Fruit fly (Drosophila melanogaster) whole organism, prepupa: ENCODE results near the gene CG44006.

Experiments used
- Blimp-1 ChIP-seq: fragments of 200-800 bp; sonication (Bioruptor generic); optimal IDR thresholded peaks from 3 replicates; lab custom pipeline; 2017; ENCODE audit warnings: missing biosample characterization, missing genetic modification characterization, mild to moderate bottlenecking, moderate library complexity, missing genetic modification reagents
- CG10669 ChIP-seq: fragments of 200-800 bp; sonication (Bioruptor generic); optimal IDR thresholded peaks from 3 replicates; lab custom pipeline; 2018; ENCODE audit warnings: missing biosample characterization, mild to moderate bottlenecking, missing genetic modification characterization, moderate library complexity
- CG11762 ChIP-seq: fragments of 200-800 bp; sonication (Bioruptor generic); optimal IDR thresholded peaks from 3 replicates; lab custom pipeline; 2016; ENCODE audit warnings: missing biosample characterization, missing genetic modification characterization; ENCODE audit not compliant: insufficient read depth
- CG15336 ChIP-seq: fragments of 200-800 bp; sonication (Bioruptor generic); IDR thresholded peaks from 2 replicates; pipeline ENCODE4 v1.3.6; 2022; ENCODE audit warnings: missing biosample characterization, missing genetic modification characterization
- CG1621 ChIP-seq: fragments of 200-800 bp; sonication (Bioruptor generic); optimal IDR thresholded peaks from 3 replicates; lab custom pipeline; 2018; ENCODE audit warnings: missing biosample characterization, mild to moderate bottlenecking, missing genetic modification characterization
- CG16779 ChIP-seq: fragments of 200-800 bp; sonication (Bioruptor generic); optimal IDR thresholded peaks from 3 replicates; lab custom pipeline; 2017; ENCODE audit warnings: missing biosample characterization, mild to moderate bottlenecking, missing genetic modification characterization
- CG3032 ChIP-seq: fragments of 200-800 bp; optimal IDR thresholded peaks from 2 replicates; lab custom pipeline; 2019; ENCODE audit warnings: missing biosample characterization, mild to moderate bottlenecking, missing genetic modification characterization, moderate library complexity
- CG31627 ChIP-seq: fragments of 200-800 bp; sonication (Bioruptor generic); optimal IDR thresholded peaks from 3 replicates; lab custom pipeline; 2016; ENCODE audit warnings: missing biosample characterization, missing genetic modification characterization
- CG32006 ChIP-seq: fragments of 200-800 bp; sonication (Bioruptor generic); optimal IDR thresholded peaks from 3 replicates; lab custom pipeline; 2017; ENCODE audit warnings: missing biosample characterization, mild to moderate bottlenecking, missing genetic modification characterization
- CG34406 ChIP-seq: fragments of 200-800 bp; sonication (Bioruptor generic); optimal IDR thresholded peaks from 3 replicates; lab custom pipeline; 2016; ENCODE audit warnings: missing biosample characterization, missing genetic modification characterization
- CG3919 ChIP-seq: fragments of 200-800 bp; sonication (Bioruptor generic); optimal IDR thresholded peaks from 3 replicates; lab custom pipeline; 2016; ENCODE audit warnings: missing biosample characterization, missing genetic modification characterization
- CG6163 ChIP-seq: fragments of 200-800 bp; sonication (Bioruptor generic); IDR thresholded peaks from 3 replicates; pipeline ENCODE4 v1.3.6; 2022; ENCODE audit warnings: missing biosample characterization, missing genetic modification characterization
- CG6276 ChIP-seq: fragments of 200-800 bp; sonication (Bioruptor generic); optimal IDR thresholded peaks from 2 replicates; lab custom pipeline; 2017; ENCODE audit warnings: missing biosample characterization, mild to moderate bottlenecking, missing genetic modification characterization
- CG6792 ChIP-seq: fragments of 200-800 bp; sonication (Bioruptor generic); optimal IDR thresholded peaks from 3 replicates; lab custom pipeline; 2016; ENCODE audit warnings: missing biosample characterization, missing genetic modification characterization
- CG6808 ChIP-seq: fragments of 200-800 bp; sonication (Bioruptor generic); optimal IDR thresholded peaks from 3 replicates; lab custom pipeline; 2017; ENCODE audit warnings: missing biosample characterization, missing genetic modification characterization, mild to moderate bottlenecking, moderate library complexity, missing genetic modification reagents
- CG7368 ChIP-seq: fragments of 200-800 bp; sonication (Bioruptor generic); optimal IDR thresholded peaks from 3 replicates; lab custom pipeline; 2016; ENCODE audit warnings: missing biosample characterization, missing genetic modification characterization
- CG8119 ChIP-seq: fragments of 200-800 bp; sonication (Bioruptor generic); IDR thresholded peaks from 3 replicates; pipeline ENCODE4 v1.3.6; 2022; ENCODE audit warnings: missing biosample characterization, missing genetic modification characterization
- CG8632 ChIP-seq: fragments of 200-800 bp; sonication (Bioruptor generic); optimal IDR thresholded peaks from 3 replicates; lab custom pipeline; 2016; ENCODE audit warnings: missing biosample characterization, missing genetic modification characterization
- CG9139 ChIP-seq: fragments of 200-800 bp; sonication (Bioruptor generic); optimal IDR thresholded peaks from 3 replicates; lab custom pipeline; 2017; ENCODE audit warnings: missing biosample characterization, mild to moderate bottlenecking, missing genetic modification characterization
- Eip75B ChIP-seq: fragments of 200-800 bp; sonication (Bioruptor generic); optimal IDR thresholded peaks from 3 replicates; lab custom pipeline; 2016; ENCODE audit warnings: missing biosample characterization, missing genetic modification characterization
- Eip78C ChIP-seq: fragments of 200-800 bp; sonication (Bioruptor generic); peaks from one replicate; lab custom pipeline; 2016; ENCODE audit warnings: missing biosample characterization, missing genetic modification characterization
- Ets21C ChIP-seq: fragments of 200-800 bp; sonication (Bioruptor generic); optimal IDR thresholded peaks from 3 replicates; lab custom pipeline; 2016; ENCODE audit warnings: missing biosample characterization, missing genetic modification characterization
- Hr39 ChIP-seq: fragments of 200-800 bp; sonication (Bioruptor generic); optimal IDR thresholded peaks from 2 replicates; lab custom pipeline; 2016; ENCODE audit warnings: missing biosample characterization, missing genetic modification characterization
- Lpt ChIP-seq: fragments of 200-800 bp; sonication (Bioruptor generic); optimal IDR thresholded peaks from 3 replicates; lab custom pipeline; 2016; ENCODE audit warnings: missing biosample characterization, missing genetic modification characterization
- OdsH ChIP-seq: fragments of 200-800 bp; sonication (Bioruptor generic); optimal IDR thresholded peaks from 3 replicates; lab custom pipeline; 2016; ENCODE audit warnings: missing biosample characterization, missing genetic modification characterization
- Smox ChIP-seq: fragments of 200-800 bp; sonication (Bioruptor generic); optimal IDR thresholded peaks from 3 replicates; lab custom pipeline; 2016; ENCODE audit warnings: missing biosample characterization, missing genetic modification characterization
- Sox102F ChIP-seq: fragments of 200-800 bp; sonication (Bioruptor generic); optimal IDR thresholded peaks from 2 replicates; lab custom pipeline; 2016; ENCODE audit warnings: missing biosample characterization, mild to moderate bottlenecking, missing genetic modification characterization
- Sox15 ChIP-seq: fragments of 200-800 bp; sonication (Bioruptor generic); optimal IDR thresholded peaks from 3 replicates; lab custom pipeline; 2016; ENCODE audit warnings: missing biosample characterization, missing genetic modification characterization
- achi ChIP-seq: fragments of 200-800 bp; sonication (Bioruptor generic); optimal IDR thresholded peaks from 3 replicates; lab custom pipeline; 2016; ENCODE audit warnings: missing biosample characterization, missing genetic modification characterization
- cyc ChIP-seq: fragments of 200-800 bp; sonication (Bioruptor generic); optimal IDR thresholded peaks from 3 replicates; lab custom pipeline; 2016; ENCODE audit warnings: missing biosample characterization, missing genetic modification characterization
- dsx ChIP-seq: fragments of 200-800 bp; optimal IDR thresholded peaks from 3 replicates; lab custom pipeline; 2019; ENCODE audit warnings: missing biosample characterization, mild to moderate bottlenecking, missing genetic modification characterization, moderate library complexity; ENCODE audit not compliant: poor library complexity, severe bottlenecking
- eg ChIP-seq: fragments of 200-800 bp; sonication (Bioruptor generic); IDR thresholded peaks from 3 replicates; pipeline ENCODE4 v1.3.6; 2022; ENCODE audit warnings: missing biosample characterization, missing genetic modification characterization
- esn ChIP-seq: fragments of 200-800 bp; sonication (Bioruptor generic); optimal IDR thresholded peaks from 2 replicates; lab custom pipeline; 2016; ENCODE audit warnings: missing biosample characterization, mild to moderate bottlenecking, missing genetic modification characterization, moderate library complexity
- fd59A ChIP-seq: fragments of 200-800 bp; sonication (Bioruptor generic); optimal IDR thresholded peaks from 2 replicates; lab custom pipeline; 2017; ENCODE audit warnings: missing biosample characterization, mild to moderate bottlenecking, missing genetic modification characterization, missing genetic modification reagents
- fd85E ChIP-seq: fragments of 200-800 bp; sonication (Bioruptor generic); optimal IDR thresholded peaks from 3 replicates; lab custom pipeline; 2016; ENCODE audit warnings: missing biosample characterization, missing genetic modification characterization
- fkh ChIP-seq: fragments of 200-800 bp; sonication (Bioruptor generic); optimal IDR thresholded peaks from 3 replicates; lab custom pipeline; 2017; ENCODE audit warnings: missing biosample characterization, mild to moderate bottlenecking, missing genetic modification characterization, moderate library complexity
- net ChIP-seq: fragments of 200-800 bp; sonication (Bioruptor generic); optimal IDR thresholded peaks from 3 replicates; lab custom pipeline; 2016; ENCODE audit warnings: missing biosample characterization, missing genetic modification characterization
- pdm3 ChIP-seq: fragments of 200-800 bp; sonication (Bioruptor generic); optimal IDR thresholded peaks from 3 replicates; lab custom pipeline; 2016; ENCODE audit warnings: missing biosample characterization, missing genetic modification characterization
- spab ChIP-seq: fragments of 200-800 bp; sonication (Bioruptor generic); optimal IDR thresholded peaks from 2 replicates; lab custom pipeline; 2017; ENCODE audit warnings: missing biosample characterization, mild to moderate bottlenecking, missing genetic modification characterization, missing genetic modification reagents
- ss ChIP-seq, 2 experiments: fragments of 200-800 bp; sonication (Bioruptor generic); optimal IDR thresholded peaks; 2 replicates in 1 of 2; 3 replicates in 1 of 2; lab custom pipeline; 2017 to 2018; ENCODE audit warnings: mild to moderate bottlenecking in 2 of 2, missing biosample characterization in 2 of 2, missing genetic modification characterization in 2 of 2, moderate library complexity in 1 of 2
- svp ChIP-seq: fragments of 200-800 bp; sonication (Bioruptor generic); peaks from one replicate; lab custom pipeline; 2016; ENCODE audit warnings: missing biosample characterization, missing genetic modification characterization
- topi ChIP-seq: fragments of 200-800 bp; sonication (Bioruptor generic); optimal IDR thresholded peaks from 3 replicates; lab custom pipeline; 2016; ENCODE audit warnings: missing biosample characterization, missing genetic modification characterization
- vri ChIP-seq: fragments of 200-800 bp; sonication (Bioruptor generic); optimal IDR thresholded peaks from 3 replicates; lab custom pipeline; 2016; ENCODE audit warnings: missing biosample characterization, mild to moderate bottlenecking, missing genetic modification characterization

The CG44006 gene

DNA sequence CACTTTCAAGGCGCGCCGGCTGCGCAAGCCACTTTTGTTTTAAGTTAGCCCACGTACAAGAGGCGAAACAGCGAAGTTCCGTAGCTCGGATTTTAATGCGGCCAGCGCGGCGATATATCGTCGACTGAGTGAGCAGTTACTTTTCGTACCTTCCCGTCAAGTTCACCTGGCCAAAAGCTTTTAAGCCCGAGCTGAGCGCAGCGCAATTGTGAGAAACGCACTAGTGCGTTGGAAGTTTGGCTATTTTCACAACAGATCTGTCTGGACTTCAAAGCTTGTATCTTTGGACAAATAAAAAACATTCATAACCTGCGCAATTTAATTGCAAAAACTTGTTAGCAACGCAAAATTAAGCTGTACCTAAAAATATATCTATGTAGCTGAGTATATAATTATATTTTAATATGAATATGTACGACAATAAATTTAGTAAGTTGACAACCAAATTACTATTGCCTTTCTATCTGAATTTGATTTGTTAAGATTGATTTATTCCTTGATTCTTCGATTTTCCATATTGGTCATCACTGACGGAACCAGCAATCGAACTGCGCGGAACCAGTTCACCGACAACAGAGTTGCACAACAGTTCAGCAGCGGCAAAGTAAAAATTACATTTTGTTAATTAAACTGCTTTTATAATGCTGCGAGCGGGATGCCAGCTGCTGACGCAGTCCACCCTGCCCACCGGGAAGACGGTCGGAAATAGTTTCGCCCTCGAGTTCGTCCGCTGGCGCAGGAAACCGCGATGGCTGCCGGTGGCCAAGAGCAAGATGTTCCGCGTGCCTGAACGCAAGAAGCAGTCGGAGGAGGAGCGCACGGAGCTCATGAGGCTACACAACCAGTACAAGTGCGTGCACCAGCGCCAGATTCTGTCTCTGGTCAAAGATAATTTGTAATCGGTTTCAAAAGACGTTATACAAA lies 36.3 kb upstream of the CG44006 start, which contains the start of the genes CG13698 and mRpS26 (continued):
- TF ChIP-seq CG3032 (tag; lab: Kevin White, UChicago), result peak; percentile 81
- TF ChIP-seq cyc (GFP tag; lab: Kevin White, UChicago), result peak; percentile 42
- peak; percentile 96 for TF ChIP-seq dsx
- TF ChIP-seq CG1621 (tag; lab: Kevin White, UChicago), result no peak
- peak; percentile 25 for TF ChIP-seq Ets21C (GFP tag; lab: Kevin White, UChicago)
- TF ChIP-seq OdsH (GFP tag; lab: Kevin White, UChicago), result peak; percentile 78
- TF ChIP-seq CG15336 (GFP tag; lab: Robert Waterston, UW), result no peak
- no peak for TF ChIP-seq CG6276 (GFP tag; lab: Kevin White, UChicago)
- TF ChIP-seq fd85E, result no peak
- TF ChIP-seq topi (GFP tag; lab: Kevin White, UChicago), result peak; percentile 55
- TF ChIP-seq fd59A (GFP tag; lab: Kevin White, UChicago), result peak; percentile 24
- TF ChIP-seq, all 60 proteins: peak for 48

DNA sequence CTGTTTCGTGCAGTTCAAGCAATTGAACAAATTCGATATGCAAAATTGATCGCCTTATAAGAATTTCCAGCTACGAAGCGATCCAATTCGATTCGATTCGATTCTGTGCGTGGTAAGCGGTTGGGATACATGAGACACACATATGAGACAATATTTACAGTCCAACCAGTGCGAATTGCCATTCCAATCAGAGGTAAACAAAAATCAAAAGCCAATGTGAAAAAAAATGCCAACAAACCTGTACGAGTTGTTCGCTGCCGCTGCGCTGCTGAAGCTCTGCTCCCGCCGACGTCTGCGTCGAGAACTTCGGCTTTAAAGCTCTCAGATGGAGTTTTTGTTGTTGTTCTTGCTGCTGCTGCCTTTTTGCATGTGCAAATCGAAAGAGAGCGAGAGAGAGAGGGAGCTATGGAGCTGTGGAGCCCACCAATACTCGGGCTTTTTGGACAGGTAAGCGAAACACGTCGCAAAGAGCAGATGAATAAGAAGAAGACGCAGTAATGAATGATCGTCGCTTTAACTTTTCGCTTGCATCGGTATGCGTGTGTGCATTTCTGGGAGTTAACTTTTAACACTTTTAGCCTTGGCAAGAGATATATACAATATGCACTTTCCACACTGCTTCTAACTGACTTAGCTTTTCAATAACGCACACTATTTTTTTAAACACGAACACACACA lies 35.5 kb upstream of the CG44006 start:
- TF ChIP-seq svp (no peak), CG6163 (peak; percentile 51; the same call in 2 of the 3 replicates), CG6808 (GFP tag; lab: Kevin White, UChicago) (peak; percentile 14), Sox15 (GFP tag; lab: Kevin White, UChicago) (no peak), Eip75B (GFP tag; lab: Kevin White, UChicago) (no peak), ss (GFP tag; optimal IDR thresholded peaks at IDR 0.05; lab: Kevin White, UChicago) (peak in 1 of 2 experiments; percentile 35), achi (no peak), fkh (GFP tag; lab: Kevin White, UChicago) (peak; percentile 17), Blimp-1 (GFP tag; lab: Kevin White, UChicago) (no peak)

- TF ChIP-seq cyc (GFP tag; lab: Kevin White, UChicago), result no peak
- no peak for TF ChIP-seq CG32006 (GFP tag; lab: Kevin White, UChicago)
- no peak for TF ChIP-seq CG9139 (GFP tag; lab: Kevin White, UChicago)
- no peak for TF ChIP-seq eg (GFP tag; lab: Robert Waterston, UW)
- no peak for TF ChIP-seq vri
- TF ChIP-seq fd85E, result no peak
- TF ChIP-seq CG10669 (GFP tag; lab: Kevin White, UChicago), result no peak
- no peak for TF ChIP-seq CG16779
- TF ChIP-seq Blimp-1 (GFP tag; lab: Kevin White, UChicago), result peak; percentile 71
- TF ChIP-seq Hr39 (GFP tag; lab: Kevin White, UChicago), result no peak
- 0 out of 3 replicates have a peak, but pooled peaks have one; percentile 22 for TF ChIP-seq CG8119 (GFP tag; lab: Robert Waterston, UW)
- TF ChIP-seq esn (GFP tag; lab: Kevin White, UChicago), result peak; percentile 23
- no peak for TF ChIP-seq CG3032 (tag; lab: Kevin White, UChicago)
- peak; percentile 33 for TF ChIP-seq Eip78C (GFP tag; lab: Kevin White, UChicago)
- TF ChIP-seq spab (GFP tag; lab: Kevin White, UChicago), result no peak
- TF ChIP-seq CG6163, result no peak
- no peak for TF ChIP-seq CG31627 (GFP tag; lab: Kevin White, UChicago)
- no peak for TF ChIP-seq Lpt (GFP tag; lab: Kevin White, UChicago)
- peak; percentile 11 for TF ChIP-seq Sox102F
- no peak for TF ChIP-seq pdm3
- TF ChIP-seq OdsH (GFP tag; lab: Kevin White, UChicago), result peak; percentile 7
- no peak for TF ChIP-seq Sox15 (GFP tag; lab: Kevin White, UChicago)
- no peak for TF ChIP-seq CG7368 (GFP tag; lab: Kevin White, UChicago)
- TF ChIP-seq CG11762 (GFP tag; lab: Kevin White, UChicago), result no peak
- TF ChIP-seq CG15336 (GFP tag; lab: Robert Waterston, UW), result peak; percentile 36; the same call in 1 of the 2 replicates
- TF ChIP-seq achi, result no peak
- no peak for TF ChIP-seq CG34406
- TF ChIP-seq Eip75B (GFP tag; lab: Kevin White, UChicago), result no peak
- no peak for TF ChIP-seq Smox (GFP tag; lab: Kevin White, UChicago)
- peak; percentile 7 for TF ChIP-seq CG8632 (GFP tag; lab: Kevin White, UChicago)
- no peak for TF ChIP-seq CG3919 (GFP tag; lab: Kevin White, UChicago)
- no peak for TF ChIP-seq CG6792 (GFP tag; lab: Kevin White, UChicago)
- TF ChIP-seq net (GFP tag; lab: Kevin White, UChicago), result no peak
These were observed 32.2 kb upstream of the CG44006 start for dm6 chr3L:18102161-18102565.
